Worm (Caenorhabditis elegans): ENCODE data around the gene nphp-2.

- TF ChIP-seq ama-1 (optimal IDR thresholded peaks at IDR 0.05) (no peak), ama-1 (GFP tag; optimal IDR thresholded peaks at IDR 0.05) (no peak), F22D6.2 (tag; optimal IDR thresholded peaks at IDR 0.05) (no peak), F57C9.4 (tag; optimal IDR thresholded peaks at IDR 0.05) (no peak), die-1 (tag; optimal IDR thresholded peaks at IDR 0.05) (no peak), ceh-91 (GFP tag; IDR thresholded peaks at IDR 0.05) (no peak), dpl-1 (GFP tag; optimal IDR thresholded peaks at IDR 0.05) (no peak), ccch-3 (GFP tag; optimal IDR thresholded peaks at IDR 0.05) (no peak), F57A8.1 (GFP tag; optimal IDR thresholded peaks at IDR 0.05) (no peak), madf-6 (GFP tag; IDR thresholded peaks at IDR 0.05) (no peak), efl-1 (GFP tag; optimal IDR thresholded peaks at IDR 0.05) (no peak)
Observed at ce11 chrV:1927015-1927414, 31.4 kb downstream of the nphp-2 start, which contains the start of gene T06A1.5.

Measured in whole organism, young adult.